Worm (Caenorhabditis elegans) whole organism, late embryonic: Measurements from ENCODE around the gene gtf-2H2C.
A peak's percentile ranks its signal among the peaks of the same experiment; 100 is the strongest.

Experiments used
- C08G9.2 ChIP-seq: sonication (generic microtip); optimal IDR thresholded peaks from 2 replicates; lab custom pipeline; 2016; ENCODE audit warnings: mild to moderate bottlenecking, missing genetic modification characterization, moderate library complexity, missing compliant biosample characterization
- F13H6.1 ChIP-seq: sonication (generic microtip); optimal IDR thresholded peaks from 2 replicates; lab custom pipeline; 2016; ENCODE audit warnings: missing genetic modification characterization, missing compliant biosample characterization
- K09A11.1 ChIP-seq: sonication (generic microtip); optimal IDR thresholded peaks from 2 replicates; lab custom pipeline; 2017; ENCODE audit warnings: antibody characterized with exemption, mild to moderate bottlenecking, missing genetic modification characterization, missing compliant biosample characterization; ENCODE audit not compliant: insufficient read depth
- T23F11.4 ChIP-seq: fragments of 200-800 bp; sonication (Bioruptor generic); optimal IDR thresholded peaks from 2 replicates; lab custom pipeline; 2018; ENCODE audit warnings: mild to moderate bottlenecking, missing genetic modification characterization, missing compliant biosample characterization
- Y22D7AL.16 ChIP-seq: sonication (generic microtip); optimal IDR thresholded peaks from 2 replicates; lab custom pipeline; 2016; ENCODE audit warnings: missing genetic modification characterization, missing compliant biosample characterization
- ahr-1 ChIP-seq: sonication (generic microtip); optimal IDR thresholded peaks from 2 replicates; lab custom pipeline; 2016; ENCODE audit warnings: missing genetic modification characterization, missing compliant biosample characterization
- ceh-14 ChIP-seq: sonication (generic microtip); optimal IDR thresholded peaks from 2 replicates; lab custom pipeline; 2016; ENCODE audit warnings: missing genotype, missing genetic modification characterization, missing compliant biosample characterization
- ceh-18 ChIP-seq: sonication (generic microtip); optimal IDR thresholded peaks from 2 replicates; lab custom pipeline; 2016; ENCODE audit warnings: missing genetic modification characterization, missing compliant biosample characterization
- ceh-19 ChIP-seq: fragments of 200-800 bp; sonication (Bioruptor generic); optimal IDR thresholded peaks from 2 replicates; lab custom pipeline; 2018; ENCODE audit warnings: mild to moderate bottlenecking, missing genetic modification characterization, missing compliant biosample characterization
- ceh-2 ChIP-seq: sonication (generic microtip); optimal IDR thresholded peaks from 2 replicates; lab custom pipeline; 2016; ENCODE audit warnings: missing genotype, missing genetic modification characterization, missing compliant biosample characterization
- ceh-22 ChIP-seq: sonication (generic microtip); optimal IDR thresholded peaks from 2 replicates; lab custom pipeline; 2017; ENCODE audit warnings: missing biosample characterization, missing genetic modification characterization
- ceh-31 ChIP-seq: sonication (generic microtip); optimal IDR thresholded peaks from 2 replicates; lab custom pipeline; 2016; ENCODE audit warnings: missing genetic modification characterization, missing compliant biosample characterization
- ceh-48 ChIP-seq: sonication (generic microtip); optimal IDR thresholded peaks from 2 replicates; lab custom pipeline; 2016; ENCODE audit warnings: missing genetic modification characterization, inconsistent platforms, missing compliant biosample characterization
- dve-1 ChIP-seq: sonication (generic microtip); optimal IDR thresholded peaks from 2 replicates; lab custom pipeline; 2017; ENCODE audit warnings: antibody characterized with exemption, mild to moderate bottlenecking, missing genetic modification characterization, missing compliant biosample characterization
- elt-2 ChIP-seq: sonication (generic microtip); optimal IDR thresholded peaks from 2 replicates; lab custom pipeline; 2016; ENCODE audit warnings: missing genetic modification reagents, missing genetic modification characterization, missing compliant biosample characterization
- ets-4 ChIP-seq: sonication (generic microtip); optimal IDR thresholded peaks from 2 replicates; lab custom pipeline; 2016; ENCODE audit warnings: missing genetic modification characterization, missing compliant biosample characterization
- eyg-1 ChIP-seq: sonication (generic microtip); optimal IDR thresholded peaks from 2 replicates; lab custom pipeline; 2016; ENCODE audit warnings: missing genotype, missing genetic modification characterization, missing compliant biosample characterization
- fax-1 ChIP-seq: sonication (generic microtip); optimal IDR thresholded peaks from 2 replicates; lab custom pipeline; 2016; ENCODE audit warnings: missing genotype, missing genetic modification characterization, missing compliant biosample characterization
- gmeb-2 ChIP-seq: sonication (generic microtip); optimal IDR thresholded peaks from 2 replicates; lab custom pipeline; 2016; ENCODE audit warnings: missing genetic modification characterization, inconsistent platforms, missing compliant biosample characterization
- hlh-13 ChIP-seq: fragments of 200-800 bp; sonication (Bioruptor generic); optimal IDR thresholded peaks from 2 replicates; lab custom pipeline; 2018; ENCODE audit warnings: mild to moderate bottlenecking, missing genetic modification characterization, missing compliant biosample characterization
- hlh-15 ChIP-seq: sonication (generic microtip); optimal IDR thresholded peaks from 2 replicates; lab custom pipeline; 2016; ENCODE audit warnings: missing genetic modification characterization, missing compliant biosample characterization
- hlh-30 ChIP-seq: sonication (generic microtip); optimal IDR thresholded peaks from 2 replicates; lab custom pipeline; 2017; ENCODE audit warnings: antibody characterized with exemption, missing genetic modification characterization, missing compliant biosample characterization; ENCODE audit not compliant: insufficient read depth
- hlh-6 ChIP-seq: sonication (generic microtip); optimal IDR thresholded peaks from 2 replicates; lab custom pipeline; 2016; ENCODE audit warnings: missing genotype, missing genetic modification characterization, missing compliant biosample characterization
- hlh-8 ChIP-seq: sonication (generic microtip); optimal IDR thresholded peaks from 2 replicates; lab custom pipeline; 2016; ENCODE audit warnings: missing genotype, missing genetic modification characterization, missing compliant biosample characterization
- lin-11 ChIP-seq: fragments of 200-800 bp; sonication (Bioruptor generic); optimal IDR thresholded peaks from 2 replicates; lab custom pipeline; 2018; ENCODE audit warnings: mild to moderate bottlenecking, missing genetic modification characterization, missing compliant biosample characterization
- mec-3 ChIP-seq: sonication (generic microtip); optimal IDR thresholded peaks from 2 replicates; lab custom pipeline; 2016; ENCODE audit warnings: borderline replicate concordance, missing genetic modification characterization, missing compliant biosample characterization
- nfya-1 ChIP-seq: sonication (generic microtip); optimal IDR thresholded peaks from 2 replicates; lab custom pipeline; 2017; ENCODE audit warnings: missing genetic modification characterization, mild to moderate bottlenecking, missing compliant biosample characterization, antibody characterized with exemption, moderate library complexity
- odd-2 ChIP-seq: sonication (generic microtip); optimal IDR thresholded peaks from 2 replicates; lab custom pipeline; 2017; ENCODE audit warnings: antibody characterized with exemption, mild to moderate bottlenecking, missing genetic modification characterization, missing compliant biosample characterization
- pag-3 ChIP-seq: sonication (generic microtip); optimal IDR thresholded peaks from 2 replicates; lab custom pipeline; 2016; ENCODE audit warnings: missing compliant biosample characterization, missing genetic modification characterization, borderline replicate concordance
- pax-1 ChIP-seq: fragments of 150-350 bp; optimal IDR thresholded peaks from 2 replicates; lab custom pipeline; 2014; ENCODE audit warnings: missing biosample characterization, missing genetic modification characterization
- pha-2 ChIP-seq: sonication (generic microtip); optimal IDR thresholded peaks from 2 replicates; lab custom pipeline; 2017; ENCODE audit warnings: mild to moderate bottlenecking, missing genetic modification characterization, missing compliant biosample characterization
- pqm-1 ChIP-seq: sonication (generic microtip); optimal IDR thresholded peaks from 2 replicates; lab custom pipeline; 2016; ENCODE audit warnings: missing genetic modification characterization, missing compliant biosample characterization
- pros-1 ChIP-seq: fragments of 150-350 bp; optimal IDR thresholded peaks from 2 replicates; lab custom pipeline; 2014; ENCODE audit warnings: missing biosample characterization, missing genetic modification reagents, missing genetic modification characterization
- ref-2 ChIP-seq: sonication (generic microtip); optimal IDR thresholded peaks from 2 replicates; lab custom pipeline; 2016; ENCODE audit warnings: missing genetic modification characterization, missing compliant biosample characterization
- rnt-1 ChIP-seq: sonication (generic microtip); optimal IDR thresholded peaks from 2 replicates; lab custom pipeline; 2016; ENCODE audit warnings: missing genetic modification characterization, missing compliant biosample characterization
- sdc-2 ChIP-seq: sonication (generic microtip); optimal IDR thresholded peaks from 2 replicates; lab custom pipeline; 2016; ENCODE audit warnings: missing genotype, missing genetic modification characterization, missing compliant biosample characterization
- sox-2 ChIP-seq: fragments of 200-800 bp; sonication (Bioruptor generic); IDR thresholded peaks from 2 replicates; pipeline ENCODE4 v1.3.6; 2022; ENCODE audit warnings: missing genetic modification reagents, missing genetic modification characterization, missing compliant biosample characterization
- syd-9 ChIP-seq: sonication (generic microtip); optimal IDR thresholded peaks from 2 replicates; lab custom pipeline; 2016; ENCODE audit warnings: mild to moderate bottlenecking, missing genetic modification characterization, moderate library complexity, missing compliant biosample characterization
- tbx-2 ChIP-seq: sonication (generic microtip); optimal IDR thresholded peaks from 2 replicates; lab custom pipeline; 2016; ENCODE audit warnings: missing genetic modification characterization, missing compliant biosample characterization
- tbx-7 ChIP-seq: sonication (generic microtip); optimal IDR thresholded peaks from 2 replicates; lab custom pipeline; 2016; ENCODE audit warnings: missing genotype, missing genetic modification characterization, missing compliant biosample characterization
- unc-3 ChIP-seq, 2 experiments: fragments of 200-800 bp in 1 of 2; sonication (Bioruptor generic) in 1 of 2; sonication (generic microtip) in 1 of 2; conservative IDR thresholded peaks in 1 of 2; optimal IDR thresholded peaks in 1 of 2; 2 replicates each; pipeline versions ENCODE4 v1.3.6 to Lab custom; 2016 to 2022; ENCODE audit warnings: missing compliant biosample characterization in 2 of 2, missing genetic modification characterization in 2 of 2, missing genetic modification reagents in 1 of 2
- unc-86 ChIP-seq: sonication (generic microtip); optimal IDR thresholded peaks from 2 replicates; lab custom pipeline; 2016; ENCODE audit warnings: missing genetic modification characterization, missing compliant biosample characterization
- zip-5 ChIP-seq: sonication (generic microtip); optimal IDR thresholded peaks from 2 replicates; lab custom pipeline; 2016; ENCODE audit warnings: missing genetic modification characterization, missing compliant biosample characterization

gtf-2H2C gene

ce11 chrIII:10078784-10079183 is 11.8 kb downstream of the gtf-2H2C start:
- no peak for TF ChIP-seq hlh-6 (tag; lab: Kevin White, UChicago)
- TF ChIP-seq K09A11.1 = no peak
- no peak for TF ChIP-seq hlh-15 (tag; lab: Kevin White, UChicago)
- TF ChIP-seq pag-3 (tag; lab: Kevin White, UChicago) = no peak
- TF ChIP-seq sox-2 (GFP tag; lab: Robert Waterston, UW) = no peak
- TF ChIP-seq ets-4 (tag; lab: Kevin White, UChicago) = no peak

ce11 chrIII:10078151-10078550 is 12.4 kb downstream of the gtf-2H2C start, which contains the start of gene T16G12.9:
Gene T16G12.9, minus strand, starts transcription at chrIII:10078251.
- no peak for TF ChIP-seq pag-3 (tag; lab: Kevin White, UChicago)
- TF ChIP-seq syd-9 (tag; lab: Kevin White, UChicago) = no peak
- TF ChIP-seq hlh-8 = no peak
- TF ChIP-seq pqm-1 (tag; lab: Kevin White, UChicago) = no peak
- no peak for TF ChIP-seq pros-1 (tag; lab: Kevin White, UChicago)
- no peak for TF ChIP-seq pax-1 (tag; lab: Kevin White, UChicago)

ce11 chrIII:10076042-10076441 is 14.5 kb downstream of the gtf-2H2C start:
- TF ChIP-seq nfya-1 = peak; percentile 87
- TF ChIP-seq sdc-2 (tag; lab: Kevin White, UChicago) = no peak
- TF ChIP-seq, all 69 proteins: peak for 1

ce11 chrIII:10069278-10069677 is 21.3 kb downstream of the gtf-2H2C start, which contains the start of gene T16G12.6:
Gene T16G12.6, plus strand, starts transcription at chrIII:10069578.
- TF ChIP-seq unc-3 (GFP tag; conservative IDR thresholded peaks at IDR 0.05; lab: Robert Waterston, UW) = no peak
- no peak for TF ChIP-seq unc-3 (tag; optimal IDR thresholded peaks at IDR 0.05; lab: Kevin White, UChicago)
- TF ChIP-seq pha-2 (tag; lab: Kevin White, UChicago) = no peak
- no peak for TF ChIP-seq sox-2 (GFP tag; lab: Robert Waterston, UW)
- no peak for TF ChIP-seq ref-2 (tag; lab: Kevin White, UChicago)
- no peak for TF ChIP-seq gmeb-2 (tag; lab: Kevin White, UChicago)
- no peak for TF ChIP-seq ceh-18 (tag; lab: Kevin White, UChicago)
- TF ChIP-seq lin-11 = no peak
- no peak for TF ChIP-seq pros-1 (tag; lab: Kevin White, UChicago)
- TF ChIP-seq eyg-1 = no peak
- no peak for TF ChIP-seq hlh-6 (tag; lab: Kevin White, UChicago)
- TF ChIP-seq ahr-1 (tag; lab: Kevin White, UChicago) = no peak
- TF ChIP-seq hlh-13 (GFP tag; lab: Kevin White, UChicago) = no peak
- no peak for TF ChIP-seq ceh-19 (GFP tag; lab: Kevin White, UChicago)
- TF ChIP-seq, all 69 proteins: peak for 0

- TF ChIP-seq tbx-2 (tag; lab: Kevin White, UChicago) (peak; percentile 86), T23F11.4 (no peak), mec-3 (tag; lab: Kevin White, UChicago) (peak; percentile 35), ceh-14 (peak; percentile 21), rnt-1 (tag; lab: Kevin White, UChicago) (peak; percentile 15), sdc-2 (tag; lab: Kevin White, UChicago) (peak; percentile 16), ceh-22 (no peak), odd-2 (no peak), ceh-31 (tag; lab: Kevin White, UChicago) (peak; percentile 85), ceh-48 (tag; lab: Kevin White, UChicago) (peak; percentile 42), dve-1 (tag; lab: Kevin White, UChicago) (no peak), ets-4 (tag; lab: Kevin White, UChicago) (peak; percentile 74), fax-1 (tag; lab: Kevin White, UChicago) (peak; percentile 11), F13H6.1 (tag; lab: Kevin White, UChicago) (peak; percentile 40), C08G9.2 (tag; lab: Kevin White, UChicago) (peak; percentile 84), Y22D7AL.16 (tag; lab: Kevin White, UChicago) (no peak), zip-5 (tag; lab: Kevin White, UChicago) (peak; percentile 79), elt-2 (peak; percentile 53), hlh-8 (peak; percentile 61), ceh-2 (tag; lab: Kevin White, UChicago) (peak; percentile 90), unc-3 (GFP tag; conservative IDR thresholded peaks at IDR 0.05; lab: Robert Waterston, UW) (no peak), unc-3 (tag; optimal IDR thresholded peaks at IDR 0.05; lab: Kevin White, UChicago) (no peak), tbx-7 (tag; lab: Kevin White, UChicago) (peak; percentile 83), unc-86 (tag; lab: Kevin White, UChicago) (peak; percentile 14), hlh-30 (no peak), pqm-1 (tag; lab: Kevin White, UChicago) (no peak), ref-2 (tag; lab: Kevin White, UChicago) (peak; percentile 76)
- TF ChIP-seq, all 69 proteins: peak for 18
Measured at ce11 chrIII:10064140-10064539, 26.4 kb downstream of the gtf-2H2C start, which contains the start of gene ekl-6. Gene ekl-6, plus strand, starts transcription at chrIII:10064404.
